Fruit fly (Drosophila melanogaster) whole organism, embryonic: ENCODE data around the gene CG42710.

Experiments
- Blimp-1 ChIP-seq: fragments of 200-800 bp; sonication (Bioruptor generic); optimal IDR thresholded peaks from 3 replicates; lab custom pipeline; 2018; ENCODE audit warnings: missing biosample characterization, missing genetic modification characterization, mild to moderate bottlenecking, moderate library complexity, missing genetic modification reagents
- CG11247 ChIP-seq: fragments of 200-800 bp; sonication (Bioruptor generic); IDR thresholded peaks from 2 replicates; pipeline ENCODE4 v1.3.6; 2022; ENCODE audit warnings: missing biosample characterization, missing genetic modification characterization
- CG12155 ChIP-seq: fragments of 200-800 bp; sonication (Bioruptor generic); optimal IDR thresholded peaks from 3 replicates; lab custom pipeline; 2016; ENCODE audit warnings: missing biosample characterization, missing genetic modification characterization
- CG12219 ChIP-seq: fragments of 200-800 bp; sonication (Bioruptor generic); optimal IDR thresholded peaks from 3 replicates; lab custom pipeline; 2018; ENCODE audit warnings: missing biosample characterization, mild to moderate bottlenecking, missing genetic modification characterization
- CG12236 ChIP-seq: fragments of 200-800 bp; sonication (Bioruptor generic); optimal IDR thresholded peaks from 2 replicates; lab custom pipeline; 2016; ENCODE audit warnings: missing biosample characterization, missing genetic modification characterization
- CG13775 ChIP-seq: fragments of 200-800 bp; sonication (Bioruptor generic); optimal IDR thresholded peaks from 3 replicates; lab custom pipeline; 2017; ENCODE audit warnings: missing biosample characterization, mild to moderate bottlenecking, missing genetic modification characterization
- CG13894 ChIP-seq: fragments of 200-800 bp; sonication (Bioruptor generic); optimal IDR thresholded peaks from 3 replicates; lab custom pipeline; 2018; ENCODE audit warnings: missing biosample characterization, mild to moderate bottlenecking, missing genetic modification characterization, moderate library complexity
- CG16779 ChIP-seq: fragments of 200-800 bp; sonication (Bioruptor generic); IDR thresholded peaks from 2 replicates; pipeline ENCODE4 v1.3.6; 2022; ENCODE audit warnings: missing biosample characterization, missing genetic modification characterization
- CG1832 ChIP-seq: fragments of 200-800 bp; sonication (Bioruptor generic); optimal IDR thresholded peaks from 2 replicates; lab custom pipeline; 2017; ENCODE audit warnings: missing biosample characterization, mild to moderate bottlenecking, missing genetic modification characterization, inconsistent platforms
- CG18619 ChIP-seq: fragments of 200-800 bp; sonication (Bioruptor generic); optimal IDR thresholded peaks from 3 replicates; lab custom pipeline; 2017; ENCODE audit warnings: missing biosample characterization, mild to moderate bottlenecking, missing genetic modification characterization
- CG2129 ChIP-seq: fragments of 200-800 bp; sonication (Bioruptor generic); IDR thresholded peaks from 2 replicates; pipeline ENCODE4 v1.3.6; 2022; ENCODE audit warnings: missing biosample characterization, missing genetic modification characterization; ENCODE audit not compliant: partially characterized antibody
- CG2678 ChIP-seq: fragments of 200-800 bp; sonication (Bioruptor generic); optimal IDR thresholded peaks from 3 replicates; lab custom pipeline; 2019; ENCODE audit warnings: missing biosample characterization, mild to moderate bottlenecking, missing genetic modification characterization, moderate library complexity
- CG30020 ChIP-seq: fragments of 200-800 bp; optimal IDR thresholded peaks from 2 replicates; lab custom pipeline; 2019; ENCODE audit warnings: missing biosample characterization, mild to moderate bottlenecking, missing genetic modification characterization, moderate library complexity
- CG31441 ChIP-seq: fragments of 200-800 bp; sonication (Bioruptor generic); IDR thresholded peaks from 2 replicates; pipeline ENCODE4 v1.3.6; 2022; ENCODE audit warnings: missing biosample characterization, missing genetic modification characterization
- CG34376 ChIP-seq: fragments of 200-800 bp; sonication (Bioruptor generic); optimal IDR thresholded peaks from 2 replicates; lab custom pipeline; 2018; ENCODE audit warnings: missing biosample characterization, mild to moderate bottlenecking, missing genetic modification characterization
- CG3995 ChIP-seq: fragments of 200-800 bp; sonication (Bioruptor generic); optimal IDR thresholded peaks from 3 replicates; lab custom pipeline; 2016; ENCODE audit warnings: missing biosample characterization, missing genetic modification characterization
- CG4707 ChIP-seq: fragments of 200-800 bp; sonication (Bioruptor generic); optimal IDR thresholded peaks from 2 replicates; lab custom pipeline; 2018; ENCODE audit warnings: missing biosample characterization, mild to moderate bottlenecking, missing genetic modification characterization, moderate library complexity
- CG5180 ChIP-seq: fragments of 200-800 bp; sonication (Bioruptor generic); optimal IDR thresholded peaks from 3 replicates; lab custom pipeline; 2017; ENCODE audit warnings: missing biosample characterization, missing genetic modification characterization, mild to moderate bottlenecking, moderate library complexity, missing genetic modification reagents
- CG6813 ChIP-seq: fragments of 200-800 bp; sonication (Bioruptor generic); optimal IDR thresholded peaks from 2 replicates; lab custom pipeline; 2017; ENCODE audit warnings: missing biosample characterization, missing genetic modification characterization, mild to moderate bottlenecking, moderate library complexity, missing genetic modification reagents
- Dbx ChIP-seq: fragments of 200-800 bp; sonication (Bioruptor generic); IDR thresholded peaks from 3 replicates; pipeline ENCODE4 v1.3.6; 2022; ENCODE audit warnings: missing biosample characterization, missing genetic modification characterization
- Dll ChIP-seq: fragments of 200-800 bp; sonication (Bioruptor generic); IDR thresholded peaks from 4 replicates; pipeline ENCODE4 v1.3.6; 2022; ENCODE audit warnings: missing biosample characterization, missing genetic modification characterization; ENCODE audit not compliant: partially characterized antibody
- Doc2 ChIP-seq: fragments of 200-800 bp; sonication (Bioruptor generic); IDR thresholded peaks from 2 replicates; pipeline ENCODE4 v1.3.6; 2022; ENCODE audit warnings: missing biosample characterization, missing genetic modification characterization
- GATAe ChIP-seq: fragments of 200-800 bp; sonication (Bioruptor generic); conservative IDR thresholded peaks from 2 replicates; pipeline ENCODE4 v1.3.6; 2022; ENCODE audit warnings: missing biosample characterization, missing genetic modification characterization
- Gsc ChIP-seq: fragments of 200-800 bp; sonication (Bioruptor generic); IDR thresholded peaks from 2 replicates; pipeline ENCODE4 v1.3.6; 2022; ENCODE audit warnings: missing biosample characterization, missing genetic modification characterization
- H2.0 ChIP-seq: fragments of 200-800 bp; sonication (Bioruptor generic); IDR thresholded peaks from 2 replicates; pipeline ENCODE4 v1.3.6; 2022; ENCODE audit warnings: missing biosample characterization, missing genetic modification characterization
- Hmx ChIP-seq: fragments of 200-800 bp; sonication (Bioruptor generic); optimal IDR thresholded peaks from 2 replicates; lab custom pipeline; 2016; ENCODE audit warnings: missing biosample characterization, missing genetic modification characterization
- MBD-R2 ChIP-seq: fragments of 200-800 bp; sonication (Bioruptor generic); IDR thresholded peaks from 2 replicates; pipeline ENCODE4 v1.3.6; 2022; ENCODE audit warnings: missing biosample characterization, missing genetic modification characterization
- Nf-YC ChIP-seq: fragments of 200-800 bp; optimal IDR thresholded peaks from 3 replicates; lab custom pipeline; 2019; ENCODE audit warnings: missing biosample characterization, mild to moderate bottlenecking, missing genetic modification characterization, moderate library complexity
- Optix ChIP-seq: fragments of 200-800 bp; sonication (Bioruptor generic); IDR thresholded peaks from 3 replicates; pipeline ENCODE4 v1.3.6; 2022; ENCODE audit warnings: missing biosample characterization, missing genetic modification characterization
- Pdp1 ChIP-seq, 2 experiments: fragments of 200-800 bp; sonication (Bioruptor generic); optimal IDR thresholded peaks; 3 replicates each; lab custom pipeline; 2016; ENCODE audit warnings: missing biosample characterization in 2 of 2, missing genetic modification characterization in 2 of 2, mild to moderate bottlenecking in 1 of 2, moderate library complexity in 1 of 2
- Ravus ChIP-seq: fragments of 200-800 bp; sonication (Bioruptor generic); IDR thresholded peaks from 2 replicates; pipeline ENCODE4 v1.3.6; 2022; ENCODE audit warnings: missing biosample characterization, missing genetic modification characterization
- Rx ChIP-seq: fragments of 200-800 bp; sonication (Bioruptor generic); IDR thresholded peaks from 2 replicates; pipeline ENCODE4 v1.3.6; 2022; ENCODE audit warnings: missing biosample characterization, missing genetic modification characterization
- Sry-δ ChIP-seq: fragments of 200-800 bp; sonication (Bioruptor generic); optimal IDR thresholded peaks from 2 replicates; lab custom pipeline; 2016; ENCODE audit warnings: missing biosample characterization, missing genetic modification characterization
- ac ChIP-seq: fragments of 200-800 bp; sonication (Bioruptor generic); optimal IDR thresholded peaks from 3 replicates; lab custom pipeline; 2017; ENCODE audit warnings: missing biosample characterization, mild to moderate bottlenecking, missing genetic modification characterization
- ara ChIP-seq: fragments of 200-800 bp; sonication (Bioruptor generic); IDR thresholded peaks from 2 replicates; pipeline ENCODE4 v1.3.6; 2022; ENCODE audit warnings: missing biosample characterization, missing genetic modification characterization
- ato ChIP-seq: fragments of 200-800 bp; sonication (Bioruptor generic); IDR thresholded peaks from 2 replicates; pipeline ENCODE4 v1.3.6; 2022; ENCODE audit warnings: missing biosample characterization, missing genetic modification characterization; ENCODE audit not compliant: partially characterized antibody
- chn ChIP-seq: fragments of 200-800 bp; sonication (Bioruptor generic); optimal IDR thresholded peaks from 2 replicates; lab custom pipeline; 2016; ENCODE audit warnings: missing biosample characterization, missing genetic modification characterization
- eve ChIP-seq, 2 experiments: fragments of >200 bp; optimal IDR thresholded peaks; 2 replicates each; lab custom pipeline; 2017; ENCODE audit warnings: missing biosample characterization in 2 of 2, missing genetic modification characterization in 2 of 2
- fd3F ChIP-seq: fragments of 200-800 bp; sonication (Bioruptor generic); optimal IDR thresholded peaks from 2 replicates; lab custom pipeline; 2018; ENCODE audit warnings: missing biosample characterization, mild to moderate bottlenecking, missing genetic modification characterization, moderate library complexity
- fru ChIP-seq: fragments of >200 bp; optimal IDR thresholded peaks from 2 replicates; lab custom pipeline; 2017
- gcm ChIP-seq: fragments of 200-800 bp; sonication (Bioruptor generic); optimal IDR thresholded peaks from 2 replicates; lab custom pipeline; 2019; ENCODE audit warnings: missing biosample characterization, mild to moderate bottlenecking, missing genetic modification characterization, moderate library complexity
- gsb-n ChIP-seq: fragments of 200-800 bp; sonication (Bioruptor generic); optimal IDR thresholded peaks from 3 replicates; lab custom pipeline; 2018; ENCODE audit warnings: missing biosample characterization, mild to moderate bottlenecking, missing genetic modification characterization
- jigr1 ChIP-seq: fragments of 200-800 bp; sonication (Bioruptor generic); IDR thresholded peaks from 3 replicates; pipeline ENCODE4 v1.3.6; 2022; ENCODE audit warnings: missing biosample characterization, missing genetic modification characterization
- ken ChIP-seq: fragments of 200-800 bp; sonication (Bioruptor generic); IDR thresholded peaks from 3 replicates; pipeline ENCODE4 v1.3.6; 2022; ENCODE audit warnings: missing biosample characterization, missing genetic modification characterization
- knrl ChIP-seq: fragments of 200-800 bp; sonication (Bioruptor generic); IDR thresholded peaks from 3 replicates; pipeline ENCODE4 v1.3.6; 2022; ENCODE audit warnings: missing biosample characterization, missing genetic modification characterization; ENCODE audit not compliant: partially characterized antibody
- nerfin-2 ChIP-seq: fragments of 200-800 bp; sonication (Bioruptor generic); IDR thresholded peaks from 2 replicates; pipeline ENCODE4 v1.3.6; 2022; ENCODE audit warnings: missing biosample characterization, missing genetic modification characterization; ENCODE audit not compliant: partially characterized antibody
- repo ChIP-seq: fragments of 200-800 bp; sonication (Bioruptor generic); optimal IDR thresholded peaks from 2 replicates; lab custom pipeline; 2016; ENCODE audit warnings: missing biosample characterization, missing genetic modification characterization
- scrt ChIP-seq: fragments of 200-800 bp; sonication (Bioruptor generic); optimal IDR thresholded peaks from 2 replicates; lab custom pipeline; 2018; ENCODE audit warnings: missing biosample characterization, mild to moderate bottlenecking, missing genetic modification characterization, moderate library complexity
- sim ChIP-seq: fragments of 200-800 bp; sonication (Bioruptor generic); IDR thresholded peaks from 2 replicates; pipeline ENCODE4 v1.3.6; 2022; ENCODE audit warnings: missing biosample characterization, missing genetic modification characterization
- sug ChIP-seq: fragments of 200-800 bp; optimal IDR thresholded peaks from 2 replicates; lab custom pipeline; 2019; ENCODE audit warnings: missing biosample characterization, mild to moderate bottlenecking, missing genetic modification characterization, moderate library complexity

Gene CG42710

dm6 chr2L:8734998-8735397 lies 47.3 kb downstream of the CG42710 start:
- TF ChIP-seq eve (GFP tag; optimal IDR thresholded peaks at IDR 0.05; lab: Kevin White, UChicago) (peak in 1 of 2 experiments; percentile 74), Blimp-1 (peak; percentile 95), MBD-R2 (GFP tag; lab: Robert Waterston, UW) (no peak), fru (lab: Kevin White, UChicago) (no peak), CG13775 (GFP tag; lab: Kevin White, UChicago) (no peak), ara (0 out of 2 replicates have a peak, but pooled peaks have one; percentile 24), gsb-n (no peak)
- TF ChIP-seq, all 482 proteins: peak for 3

- TF ChIP-seq ato (GFP tag; lab: Robert Waterston, UW) (no peak), scrt (GFP tag; lab: Kevin White, UChicago) (no peak), CG11247 (GFP tag; lab: Robert Waterston, UW) (no peak), Optix (GFP tag; lab: Robert Waterston, UW) (no peak), CG18619 (GFP tag; lab: Kevin White, UChicago) (no peak), Doc2 (GFP tag; lab: Robert Waterston, UW) (no peak), knrl (GFP tag; lab: Robert Waterston, UW) (no peak), Nf-YC (tag; lab: Kevin White, UChicago) (no peak), CG13894 (tag; lab: Kevin White, UChicago) (no peak), CG5180 (GFP tag; lab: Kevin White, UChicago) (no peak), Ravus (GFP tag; lab: Robert Waterston, UW) (no peak), CG16779 (no peak), Pdp1 (GFP tag; optimal IDR thresholded peaks at IDR 0.05; lab: Kevin White, UChicago) (no peak), CG12219 (GFP tag; lab: Kevin White, UChicago) (no peak), CG2678 (no peak), CG31441 (GFP tag; lab: Robert Waterston, UW) (no peak), Rx (no peak), sug (tag; lab: Kevin White, UChicago) (peak; percentile 78), CG12236 (GFP tag; lab: Kevin White, UChicago) (no peak), Hmx (no peak), GATAe (GFP tag; lab: Robert Waterston, UW) (peak; percentile 32; the same call in 1 of the 2 replicates), Dll (no peak), Sry-δ (GFP tag; lab: Kevin White, UChicago) (no peak), gcm (GFP tag; lab: Kevin White, UChicago) (no peak), CG34376 (GFP tag; lab: Kevin White, UChicago) (peak; percentile 38), CG12155 (GFP tag; lab: Kevin White, UChicago) (no peak), CG1832 (GFP tag; lab: Kevin White, UChicago) (no peak), Gsc (GFP tag; lab: Robert Waterston, UW) (no peak), CG30020 (tag; lab: Kevin White, UChicago) (no peak), repo (no peak), sim (GFP tag; lab: Robert Waterston, UW) (no peak), CG2129 (GFP tag; lab: Robert Waterston, UW) (no peak), CG6813 (GFP tag; lab: Kevin White, UChicago) (no peak), CG4707 (GFP tag; lab: Kevin White, UChicago) (no peak), jigr1 (GFP tag; lab: Robert Waterston, UW) (no peak), Dbx (GFP tag; lab: Robert Waterston, UW) (no peak), ac (GFP tag; lab: Kevin White, UChicago) (no peak), ken (no peak), H2.0 (GFP tag; lab: Robert Waterston, UW) (no peak), chn (GFP tag; lab: Kevin White, UChicago) (no peak), CG3995 (GFP tag; lab: Kevin White, UChicago) (no peak), nerfin-2 (GFP tag; lab: Robert Waterston, UW) (no peak), fd3F (GFP tag; lab: Kevin White, UChicago) (no peak)
These were observed 48.0 kb downstream of the CG42710 start for dm6 chr2L:8734304-8734703.
